Worm (Caenorhabditis elegans) whole organism, midembryonic: ENCODE results near the gene F43G6.4.
A peak's percentile ranks its signal among the peaks of the same experiment; 100 is the strongest.

Experiments used
- T22C8.4 ChIP-seq: fragments of 200-800 bp; sonication (Bioruptor generic); IDR thresholded peaks from 2 replicates; pipeline ENCODE4 v1.3.6; 2022; ENCODE audit warnings: missing genetic modification characterization, missing compliant biosample characterization
- cog-1 ChIP-seq: sonication (generic microtip); optimal IDR thresholded peaks from 2 replicates; lab custom pipeline; 2016; ENCODE audit warnings: missing genetic modification characterization, missing compliant biosample characterization
- flt-1 ChIP-seq: fragments of 200-800 bp; sonication (Bioruptor generic); IDR thresholded peaks from 2 replicates; pipeline ENCODE4 v1.3.6; 2022; ENCODE audit warnings: missing genetic modification characterization, missing compliant biosample characterization
- klf-2 ChIP-seq: fragments of 200-800 bp; sonication (Bioruptor generic); conservative IDR thresholded peaks from 2 replicates; pipeline ENCODE4 v1.3.6; 2022; ENCODE audit warnings: missing genetic modification reagents, missing genetic modification characterization, missing compliant biosample characterization
- med-1 ChIP-seq: sonication (generic microtip); optimal IDR thresholded peaks from 2 replicates; lab custom pipeline; 2017; ENCODE audit warnings: missing genetic modification characterization, mild to moderate bottlenecking, missing compliant biosample characterization, antibody characterized with exemption, missing genetic modification reagents; ENCODE audit not compliant: insufficient read depth
- ref-1 ChIP-seq: fragments of 200-800 bp; sonication (Bioruptor generic); conservative IDR thresholded peaks from 2 replicates; pipeline ENCODE4 v1.3.6; 2022; ENCODE audit warnings: missing genetic modification reagents, missing genetic modification characterization, missing compliant biosample characterization
- tab-1 ChIP-seq: fragments of 200-800 bp; sonication (Bioruptor generic); IDR thresholded peaks from 2 replicates; pipeline ENCODE4 v1.3.6; 2022; ENCODE audit warnings: missing genetic modification characterization, missing compliant biosample characterization
- ztf-23 ChIP-seq: fragments of 200-800 bp; sonication (Bioruptor generic); IDR thresholded peaks from 2 replicates; pipeline ENCODE4 v1.3.6; 2022; ENCODE audit warnings: missing genetic modification reagents, missing genetic modification characterization, missing compliant biosample characterization
- ztf-29 ChIP-seq: fragments of 200-800 bp; sonication (Bioruptor generic); IDR thresholded peaks from 2 replicates; pipeline ENCODE4 v1.3.6; 2022; ENCODE audit warnings: missing genetic modification reagents, missing genetic modification characterization, missing compliant biosample characterization

DNA sequence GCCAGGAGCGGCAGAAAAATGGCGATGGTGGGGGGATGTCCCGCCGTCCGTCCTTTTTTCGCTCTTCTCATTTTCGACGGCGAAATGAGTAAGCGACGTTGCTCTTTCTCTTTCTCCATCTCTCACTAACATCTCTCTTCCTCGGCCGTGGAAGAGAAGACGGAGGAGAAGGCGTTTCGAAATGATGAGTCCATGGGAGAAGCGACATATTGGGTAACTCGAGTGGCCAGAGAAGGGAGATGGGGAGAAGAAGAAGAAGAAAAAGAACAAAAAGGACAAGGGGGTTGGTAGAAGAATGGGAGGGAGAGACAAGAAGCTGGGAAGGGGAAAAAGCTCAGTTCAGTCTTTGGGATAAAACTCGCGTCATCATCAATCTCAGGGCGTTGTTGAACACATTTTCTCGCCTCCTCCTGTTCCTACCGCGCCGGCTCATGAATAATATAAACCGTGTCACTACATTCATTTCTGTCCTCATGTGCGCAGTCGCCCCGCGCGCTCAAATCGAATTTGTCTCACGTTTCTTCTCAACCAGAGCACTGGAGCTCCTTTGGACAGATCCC lies 38.9 kb upstream of the F43G6.4 start:
- TF ChIP-seq cog-1 (tag; lab: Kevin White, UChicago) (no peak), ztf-29 (GFP tag; lab: Robert Waterston, UW) (no peak), flt-1 (GFP tag; lab: Robert Waterston, UW) (no peak), med-1 (GFP tag; lab: Kevin White, UChicago) (no peak), T22C8.4 (no peak), ref-1 (GFP tag; lab: Robert Waterston, UW) (no peak), klf-2 (no peak), tab-1 (GFP tag; lab: Robert Waterston, UW) (no peak), ztf-23 (GFP tag; lab: Robert Waterston, UW) (0 out of 2 replicates have a peak, but pooled peaks have one; percentile 53)
